Worm (Caenorhabditis elegans): ENCODE measurements around the gene F46H5.3.

DNA sequence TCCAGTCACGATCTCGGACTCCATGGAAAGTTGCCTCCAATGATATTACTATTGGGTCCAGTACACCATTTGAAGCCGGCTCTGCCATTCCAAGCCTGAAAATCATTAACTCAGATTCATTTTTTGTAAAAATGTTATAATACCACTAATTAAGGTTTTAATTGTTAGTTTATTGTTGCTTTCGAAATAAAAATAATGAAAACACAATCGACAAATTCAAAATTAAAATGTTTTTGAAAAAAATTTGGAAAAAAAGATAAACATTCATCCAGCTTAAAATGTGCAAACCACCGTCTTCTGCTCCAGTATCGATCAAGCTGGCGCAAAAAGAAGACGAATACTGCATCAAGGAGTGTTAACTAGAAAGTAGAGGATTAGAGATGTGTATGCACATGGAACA lies 18.4 kb upstream of the F46H5.3 start, which contains the start of gene F46H5.5:
- TF ChIP-seq lir-3 (tag; optimal IDR thresholded peaks at IDR 0.05; ENCODE audit: poor library complexity) (no peak), nhr-11 (tag; optimal IDR thresholded peaks at IDR 0.05) (no peak), lin-39 (tag; optimal IDR thresholded peaks at IDR 0.05) (no peak), lsy-2 (tag; optimal IDR thresholded peaks at IDR 0.05) (peak in 1 of 2 experiments; percentile 21), ets-5 (GFP tag; IDR thresholded peaks at IDR 0.05) (no peak), egl-27 (tag; optimal IDR thresholded peaks at IDR 0.05) (no peak), nhr-237 (tag; optimal IDR thresholded peaks at IDR 0.05) (no peak), fkh-10 (GFP tag; optimal IDR thresholded peaks at IDR 0.05) (no peak), nhr-47 (tag; optimal IDR thresholded peaks at IDR 0.05) (no peak), pqm-1 (tag; optimal IDR thresholded peaks at IDR 0.05) (no peak), fos-1 (tag; optimal IDR thresholded peaks at IDR 0.05) (no peak), lin-13 (GFP tag; optimal IDR thresholded peaks at IDR 0.05) (no peak), nhr-76 (tag; optimal IDR thresholded peaks at IDR 0.05) (no peak)
